Fruit fly (Drosophila melanogaster) Kc167 (cell line): ENCODE measurements around the gene eIF5B.

Experiments used
- h ChIP-seq: fragments of >200 bp; optimal IDR thresholded peaks from 3 replicates; lab custom pipeline; 2018; ENCODE audit warnings: missing external identifiers
- ttk ChIP-seq: sonication (Bioruptor generic); optimal IDR thresholded peaks from 2 replicates; lab custom pipeline; 2017; ENCODE audit warnings: missing external identifiers

DNA sequence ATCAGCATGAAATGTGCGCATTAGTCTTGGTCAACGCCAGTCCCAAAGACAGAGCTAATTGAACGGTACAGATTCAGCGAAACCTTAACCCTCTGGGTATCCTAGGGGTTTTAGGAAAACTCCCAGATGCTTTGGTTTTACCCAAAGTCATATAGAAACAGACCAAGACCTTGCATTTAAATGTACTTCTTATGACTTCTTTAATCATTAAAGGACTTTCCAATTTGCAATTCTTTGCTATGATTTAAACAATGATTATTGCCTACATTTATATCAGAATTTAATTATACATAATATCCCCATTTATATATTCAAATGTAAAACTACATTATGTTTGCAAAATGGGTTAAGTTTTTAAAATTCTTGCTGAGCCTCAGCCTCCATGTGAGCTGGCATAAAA is 37.8 kb downstream of the eIF5B start:
- no peak for TF ChIP-seq ttk (lab: Kevin White, UChicago)
- TF ChIP-seq h: no peak
